Fruit fly (Drosophila melanogaster): ENCODE data around the gene Sfp24Bd.

dm6 chr2L:3685139-3685851 is 16.4 kb upstream of the Sfp24Bd start:
- TF ChIP-seq CG6808 (GFP tag; optimal IDR thresholded peaks at IDR 0.05) (no peak), net (GFP tag; optimal IDR thresholded peaks at IDR 0.05) (no peak), svp (GFP tag) (peak; percentile 34), achi (GFP tag; optimal IDR thresholded peaks at IDR 0.05) (no peak), CG34406 (GFP tag; optimal IDR thresholded peaks at IDR 0.05) (no peak), Blimp-1 (GFP tag; optimal IDR thresholded peaks at IDR 0.05) (no peak), Hr38 (GFP tag; optimal IDR thresholded peaks at IDR 0.05) (no peak), CG7368 (GFP tag; optimal IDR thresholded peaks at IDR 0.05) (no peak), Gug (GFP tag; IDR thresholded peaks at IDR 0.05) (no peak), dsx (GFP tag; optimal IDR thresholded peaks at IDR 0.05; ENCODE audit: poor library complexity, severe bottlenecking) (no peak), Sox102F (GFP tag; optimal IDR thresholded peaks at IDR 0.05) (no peak), Eip75B (GFP tag; optimal IDR thresholded peaks at IDR 0.05) (no peak), CG10669 (GFP tag; optimal IDR thresholded peaks at IDR 0.05) (no peak), CG9139 (GFP tag; optimal IDR thresholded peaks at IDR 0.05) (no peak)
